Fruit fly (Drosophila melanogaster): ENCODE measurements around the gene Cht11.

Cht11 gene

dm6 chrX:6803312-6803794 is 46.0 kb downstream of the Cht11 start, which contains the start of the genes C3G and pod1 (continued):
- no peak for TF ChIP-seq wor (GFP tag; IDR thresholded peaks at IDR 0.05)
- peak; percentile 60 for TF ChIP-seq CG3847 (GFP tag; IDR thresholded peaks at IDR 0.05)
- no peak for TF ChIP-seq stc (GFP tag; IDR thresholded peaks at IDR 0.05)
- peak; percentile 43; the same call in 1 of the 2 replicates for TF ChIP-seq ssp (GFP tag; IDR thresholded peaks at IDR 0.05)
- TF ChIP-seq Elba2 (GFP tag; optimal IDR thresholded peaks at IDR 0.05), result no peak
- TF ChIP-seq sqz (GFP tag; optimal IDR thresholded peaks at IDR 0.05), result peak; percentile 32
- TF ChIP-seq ato (GFP tag; IDR thresholded peaks at IDR 0.05; ENCODE audit: partially characterized antibody), result peak; percentile 96
- TF ChIP-seq p53 (GFP tag; optimal IDR thresholded peaks at IDR 0.05), result peak; percentile 40
- peak; percentile 67 for TF ChIP-seq CG15514 (GFP tag; optimal IDR thresholded peaks at IDR 0.05)
- TF ChIP-seq CG11504 (tag; optimal IDR thresholded peaks at IDR 0.05), result peak; percentile 30
- TF ChIP-seq Lpt (GFP tag; optimal IDR thresholded peaks at IDR 0.05), result no peak
- TF ChIP-seq Dip3 (GFP tag; optimal IDR thresholded peaks at IDR 0.05), result peak; percentile 6
- TF ChIP-seq CG8359 (GFP tag; optimal IDR thresholded peaks at IDR 0.05; ENCODE audit: borderline replicate concordance), result no peak
- peak; percentile 96 for TF ChIP-seq CG7963 (GFP tag; IDR thresholded peaks at IDR 0.05; ENCODE audit: partially characterized antibody)
- peak; percentile 39 for TF ChIP-seq CG7786 (GFP tag; optimal IDR thresholded peaks at IDR 0.05)
- TF ChIP-seq CG8281 (tag; optimal IDR thresholded peaks at IDR 0.05), result no peak
- no peak for TF ChIP-seq Oaz (GFP tag; IDR thresholded peaks at IDR 0.05)
- TF ChIP-seq chif (GFP tag; optimal IDR thresholded peaks at IDR 0.05), result no peak
- TF ChIP-seq CG5180 (GFP tag; optimal IDR thresholded peaks at IDR 0.05), result no peak
- peak; percentile 43 for TF ChIP-seq shn (GFP tag; optimal IDR thresholded peaks at IDR 0.05)
- TF ChIP-seq Sox100B (GFP tag; optimal IDR thresholded peaks at IDR 0.05), result no peak
- TF ChIP-seq Hand (GFP tag; optimal IDR thresholded peaks at IDR 0.05), result peak; percentile 14
- no peak for TF ChIP-seq GATAe (GFP tag; conservative IDR thresholded peaks at IDR 0.05)
- no peak for TF ChIP-seq dmrt99B (tag; optimal IDR thresholded peaks at IDR 0.05)
- no peak for TF ChIP-seq Abd-B (GFP tag; optimal IDR thresholded peaks at IDR 0.05)
- TF ChIP-seq Dp (GFP tag; optimal IDR thresholded peaks at IDR 0.05), result peak; percentile 73
- no peak for TF ChIP-seq bsh (GFP tag; optimal IDR thresholded peaks at IDR 0.05)
- TF ChIP-seq CG9876 (GFP tag; optimal IDR thresholded peaks at IDR 0.05), result no peak
- no peak for TF ChIP-seq Doc2 (GFP tag; IDR thresholded peaks at IDR 0.05)
- peak; percentile 98 for TF ChIP-seq inv (GFP tag; IDR thresholded peaks at IDR 0.05; ENCODE audit: partially characterized antibody)
- no peak for TF ChIP-seq Mes4 (GFP tag; optimal IDR thresholded peaks at IDR 0.05)
- TF ChIP-seq CG32532 (GFP tag; IDR thresholded peaks at IDR 0.05), result no peak
- peak; percentile 96 for TF ChIP-seq pzg (GFP tag; optimal IDR thresholded peaks at IDR 0.05)
- TF ChIP-seq Neu2 (GFP tag; optimal IDR thresholded peaks at IDR 0.05; ENCODE audit: borderline replicate concordance), result no peak
- TF ChIP-seq CG13296 (GFP tag; optimal IDR thresholded peaks at IDR 0.05), result peak; percentile 5
- TF ChIP-seq CG18619 (GFP tag; optimal IDR thresholded peaks at IDR 0.05), result no peak
- no peak for TF ChIP-seq crc (GFP tag; optimal IDR thresholded peaks at IDR 0.05)
- TF ChIP-seq zfh2 (GFP tag; optimal IDR thresholded peaks at IDR 0.05), result peak; percentile 41
- no peak for TF ChIP-seq CG30431 (GFP tag; optimal IDR thresholded peaks at IDR 0.05)
- no peak for TF ChIP-seq CG9215 (GFP tag; IDR thresholded peaks at IDR 0.05)
- TF ChIP-seq HLH54F (GFP tag; optimal IDR thresholded peaks at IDR 0.05), result no peak
- TF ChIP-seq CG14860 (GFP tag; IDR thresholded peaks at IDR 0.05; ENCODE audit: partially characterized antibody), result peak; percentile 97
- TF ChIP-seq sug (tag; optimal IDR thresholded peaks at IDR 0.05), result peak; percentile 58
- TF ChIP-seq NC2β (GFP tag; optimal IDR thresholded peaks at IDR 0.05), result peak; percentile 47
- no peak for TF ChIP-seq Six4 (GFP tag; optimal IDR thresholded peaks at IDR 0.05)
- TF ChIP-seq CG10147 (GFP tag; optimal IDR thresholded peaks at IDR 0.05), result no peak
- TF ChIP-seq Kr (GFP tag; optimal IDR thresholded peaks at IDR 0.05), result no peak
- TF ChIP-seq eyg (GFP tag; optimal IDR thresholded peaks at IDR 0.05), result no peak
- peak; percentile 49; the same call in 1 of the 2 replicates for TF ChIP-seq CG6272 (GFP tag; IDR thresholded peaks at IDR 0.05)
- no peak for TF ChIP-seq insv (GFP tag; optimal IDR thresholded peaks at IDR 0.05)
